Worm (Caenorhabditis elegans) whole organism, L1 larva: Measurements from ENCODE around the gene clec-136.

Source experiments
- fos-1 ChIP-seq: fragments of 150-350 bp; optimal IDR thresholded peaks from 2 replicates; lab custom pipeline; 2014; ENCODE audit warnings: missing biosample characterization, missing genetic modification characterization
- nhr-11 ChIP-seq: fragments of 150-350 bp; optimal IDR thresholded peaks from 2 replicates; lab custom pipeline; 2014; ENCODE audit warnings: missing biosample characterization, missing genetic modification characterization
- snpc-4 ChIP-seq: fragments of 150-350 bp; optimal IDR thresholded peaks from 2 replicates; lab custom pipeline; 2014; ENCODE audit warnings: missing biosample characterization, missing genetic modification characterization

DNA sequence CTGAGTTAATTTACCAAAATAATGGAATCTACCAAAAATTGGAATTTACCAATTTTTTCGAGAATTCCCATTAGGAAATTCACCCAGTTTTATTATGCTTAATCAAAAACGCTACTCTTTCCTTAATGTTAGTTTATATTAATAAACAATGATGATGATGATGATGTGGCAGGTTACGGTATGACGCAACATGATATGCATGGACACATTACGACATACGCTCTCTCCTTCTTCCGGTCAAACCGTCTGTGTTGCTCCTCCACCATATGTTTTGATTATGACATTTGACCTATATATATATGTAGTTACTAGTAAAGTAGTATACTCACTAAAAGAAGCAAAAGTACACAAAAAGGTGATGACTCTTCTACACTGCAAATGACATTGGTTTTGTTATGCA is 39.0 kb downstream of the clec-136 start:
- no peak for TF ChIP-seq snpc-4 (tag; lab: Kevin White, UChicago)
- no peak for TF ChIP-seq nhr-11
- TF ChIP-seq fos-1 (tag; lab: Kevin White, UChicago): no peak
